Worm (Caenorhabditis elegans) whole organism, L1 larva: ENCODE measurements around the gene C23H4.8.

Source experiments
- F16B12.6 ChIP-seq: fragments of 150-350 bp; optimal IDR thresholded peaks from 2 replicates; lab custom pipeline; 2014; ENCODE audit warnings: missing biosample characterization, missing genetic modification characterization
- aha-1 ChIP-seq: fragments of 150-350 bp; optimal IDR thresholded peaks from 2 replicates; lab custom pipeline; 2014; ENCODE audit warnings: missing biosample characterization, missing genetic modification characterization
- alr-1 ChIP-seq: fragments of 200-800 bp; sonication (Bioruptor generic); optimal IDR thresholded peaks from 2 replicates; lab custom pipeline; 2018; ENCODE audit warnings: borderline replicate concordance, mild to moderate bottlenecking, missing genetic modification characterization, missing compliant biosample characterization
- aly-2 ChIP-seq: fragments of 150-350 bp; optimal IDR thresholded peaks from 2 replicates; lab custom pipeline; 2014; ENCODE audit warnings: missing biosample characterization, missing genetic modification characterization
- ama-1 ChIP-seq: fragments of 150-350 bp; optimal IDR thresholded peaks from 2 replicates; lab custom pipeline; 2014
- ceh-63 ChIP-seq: fragments of 200-800 bp; sonication (Bioruptor generic); optimal IDR thresholded peaks from 2 replicates; lab custom pipeline; 2018; ENCODE audit warnings: mild to moderate bottlenecking, missing genetic modification characterization, missing compliant biosample characterization
- ceh-8 ChIP-seq: fragments of 200-800 bp; sonication (Bioruptor generic); optimal IDR thresholded peaks from 2 replicates; lab custom pipeline; 2018; ENCODE audit warnings: mild to moderate bottlenecking, missing genetic modification characterization, moderate library complexity, missing compliant biosample characterization
- dpl-1 ChIP-seq, 3 experiments: fragments of 150-350 bp in 2 of 3; sonication (generic microtip) in 1 of 3; optimal IDR thresholded peaks; 2 replicates each; lab custom pipeline; 2014 to 2017; ENCODE audit warnings: missing biosample characterization in 3 of 3, missing genetic modification characterization in 3 of 3, missing genetic modification reagents in 3 of 3
- efl-3 ChIP-seq: fragments of 200-800 bp; sonication (Bioruptor generic); optimal IDR thresholded peaks from 2 replicates; lab custom pipeline; 2018; ENCODE audit warnings: mild to moderate bottlenecking, missing genetic modification characterization, missing compliant biosample characterization
- elt-2 ChIP-seq: sonication (generic microtip); optimal IDR thresholded peaks from 2 replicates; lab custom pipeline; 2016; ENCODE audit warnings: missing genetic modification characterization, mild to moderate bottlenecking, inconsistent platforms, missing compliant biosample characterization, missing genetic modification reagents
- elt-3 ChIP-seq, 6 experiments: fragments of 150-350 bp in 1 of 6; sonication (generic microtip); optimal IDR thresholded peaks; 2 replicates each; lab custom pipeline; 2017 to 2018; ENCODE audit warnings: missing biosample characterization in 6 of 6, missing genetic modification characterization in 6 of 6, inconsistent platforms in 1 of 6
- ets-5 ChIP-seq: fragments of 200-800 bp; sonication (Bioruptor generic); IDR thresholded peaks from 2 replicates; pipeline ENCODE4 v1.3.6; 2022; ENCODE audit warnings: missing genetic modification characterization, missing compliant biosample characterization
- fkh-10 ChIP-seq: sonication (generic microtip); optimal IDR thresholded peaks from 2 replicates; lab custom pipeline; 2017; ENCODE audit warnings: missing biosample characterization, missing genetic modification reagents, missing genetic modification characterization
- fkh-8 ChIP-seq: sonication (generic microtip); optimal IDR thresholded peaks from 2 replicates; lab custom pipeline; 2016; ENCODE audit warnings: mild to moderate bottlenecking, missing genetic modification characterization, missing compliant biosample characterization
- hlh-17 ChIP-seq: fragments of 200-800 bp; sonication (Bioruptor generic); optimal IDR thresholded peaks from 2 replicates; lab custom pipeline; 2018; ENCODE audit warnings: missing genetic modification characterization, mild to moderate bottlenecking, missing compliant biosample characterization, moderate library complexity, borderline replicate concordance
- hlh-4 ChIP-seq: sonication (generic microtip); optimal IDR thresholded peaks from 2 replicates; lab custom pipeline; 2016; ENCODE audit warnings: mild to moderate bottlenecking, missing genetic modification characterization, missing compliant biosample characterization
- hpl-2 ChIP-seq: fragments of 150-350 bp; optimal IDR thresholded peaks from 2 replicates; lab custom pipeline; 2014; ENCODE audit warnings: missing biosample characterization, missing genetic modification reagents, missing genetic modification characterization
- irx-1 ChIP-seq: sonication (generic microtip); optimal IDR thresholded peaks from 2 replicates; lab custom pipeline; 2016; ENCODE audit warnings: missing genetic modification characterization, missing compliant biosample characterization
- isw-1 ChIP-seq: fragments of 200-800 bp; sonication (Bioruptor generic); IDR thresholded peaks from 2 replicates; pipeline ENCODE4 v1.3.6; 2022; ENCODE audit warnings: missing genetic modification characterization, missing compliant biosample characterization
- jun-1 ChIP-seq: fragments of 150-350 bp; optimal IDR thresholded peaks from 2 replicates; lab custom pipeline; 2014; ENCODE audit warnings: missing biosample characterization, missing genetic modification reagents, missing genetic modification characterization
- lin-14 ChIP-seq: fragments of 200-800 bp; sonication (Bioruptor generic); optimal IDR thresholded peaks from 2 replicates; lab custom pipeline; 2018; ENCODE audit warnings: mild to moderate bottlenecking, missing genetic modification characterization, moderate library complexity, missing compliant biosample characterization
- lin-39 ChIP-seq: fragments of 150-350 bp; optimal IDR thresholded peaks from 2 replicates; lab custom pipeline; 2014; ENCODE audit warnings: missing biosample characterization, missing genetic modification reagents, missing genetic modification characterization
- lsy-2 ChIP-seq, 2 experiments: fragments of 150-350 bp; optimal IDR thresholded peaks; 2 replicates each; lab custom pipeline; 2014; ENCODE audit warnings: missing biosample characterization in 2 of 2, missing genetic modification characterization in 2 of 2
- mdl-1 ChIP-seq, 2 experiments: fragments of 150-350 bp; optimal IDR thresholded peaks; 2 replicates each; lab custom pipeline; 2014 to 2017; ENCODE audit warnings: missing biosample characterization in 2 of 2, missing genetic modification characterization in 2 of 2, inconsistent platforms in 1 of 2
- mef-2 ChIP-seq: fragments of 150-350 bp; optimal IDR thresholded peaks from 2 replicates; lab custom pipeline; 2014; ENCODE audit warnings: missing biosample characterization, missing genetic modification characterization
- nhr-11 ChIP-seq: fragments of 150-350 bp; optimal IDR thresholded peaks from 2 replicates; lab custom pipeline; 2014; ENCODE audit warnings: missing biosample characterization, missing genetic modification characterization
- nhr-12 ChIP-seq: sonication (generic microtip); optimal IDR thresholded peaks from 2 replicates; lab custom pipeline; 2017; ENCODE audit warnings: missing biosample characterization, missing genetic modification characterization
- nhr-237 ChIP-seq: fragments of 150-350 bp; optimal IDR thresholded peaks from 2 replicates; lab custom pipeline; 2014; ENCODE audit warnings: missing biosample characterization, missing genetic modification characterization
- nhr-71 ChIP-seq: sonication (generic microtip); optimal IDR thresholded peaks from 2 replicates; lab custom pipeline; 2016; ENCODE audit warnings: mild to moderate bottlenecking, missing genetic modification characterization, moderate library complexity, missing compliant biosample characterization
- nhr-76 ChIP-seq: sonication (generic microtip); optimal IDR thresholded peaks from 2 replicates; lab custom pipeline; 2017; ENCODE audit warnings: missing biosample characterization, missing genetic modification characterization
- nhr-77 ChIP-seq: fragments of 150-350 bp; optimal IDR thresholded peaks from 2 replicates; lab custom pipeline; 2014; ENCODE audit warnings: missing biosample characterization, missing genetic modification characterization
- nhr-90 ChIP-seq: sonication (generic microtip); optimal IDR thresholded peaks from 2 replicates; lab custom pipeline; 2016; ENCODE audit warnings: mild to moderate bottlenecking, missing genetic modification characterization, missing compliant biosample characterization; ENCODE audit not compliant: poor library complexity
- sptf-1 ChIP-seq: fragments of 150-350 bp; optimal IDR thresholded peaks from 2 replicates; lab custom pipeline; 2014; ENCODE audit warnings: missing biosample characterization, missing genetic modification characterization
- sup-37 ChIP-seq: fragments of 200-800 bp; sonication (Bioruptor generic); optimal IDR thresholded peaks from 2 replicates; lab custom pipeline; 2018; ENCODE audit warnings: mild to moderate bottlenecking, missing genetic modification characterization, missing compliant biosample characterization
- swsn-7 ChIP-seq: sonication (generic microtip); optimal IDR thresholded peaks from 2 replicates; lab custom pipeline; 2016; ENCODE audit warnings: missing genetic modification characterization, missing compliant biosample characterization
- tbx-2 ChIP-seq: sonication (generic microtip); optimal IDR thresholded peaks from 2 replicates; lab custom pipeline; 2016; ENCODE audit warnings: missing genetic modification characterization, missing compliant biosample characterization
- unc-86 ChIP-seq: sonication (generic microtip); optimal IDR thresholded peaks from 2 replicates; lab custom pipeline; 2016; ENCODE audit warnings: missing genetic modification characterization, missing compliant biosample characterization
- unc-98 ChIP-seq: fragments of 200-800 bp; sonication (Bioruptor generic); IDR thresholded peaks from 2 replicates; pipeline ENCODE4 v1.3.6; 2022; ENCODE audit warnings: missing genetic modification characterization, missing compliant biosample characterization
- xbp-1 ChIP-seq: sonication (generic microtip); optimal IDR thresholded peaks from 2 replicates; lab custom pipeline; 2016; ENCODE audit warnings: missing genetic modification characterization, missing compliant biosample characterization
- zag-1 ChIP-seq: fragments of 150-350 bp; optimal IDR thresholded peaks from 2 replicates; lab custom pipeline; 2014; ENCODE audit warnings: missing biosample characterization, missing genetic modification characterization
- zip-4 ChIP-seq: fragments of 200-800 bp; sonication (Bioruptor generic); optimal IDR thresholded peaks from 2 replicates; lab custom pipeline; 2018; ENCODE audit warnings: mild to moderate bottlenecking, missing genetic modification characterization, moderate library complexity, missing compliant biosample characterization
- ztf-11 ChIP-seq, 2 experiments: sonication (generic microtip); optimal IDR thresholded peaks; 2 replicates each; lab custom pipeline; 2016 to 2017; ENCODE audit warnings: missing genetic modification characterization in 2 of 2, missing biosample characterization in 1 of 2, missing compliant biosample characterization in 1 of 2

C23H4.8 gene

DNA sequence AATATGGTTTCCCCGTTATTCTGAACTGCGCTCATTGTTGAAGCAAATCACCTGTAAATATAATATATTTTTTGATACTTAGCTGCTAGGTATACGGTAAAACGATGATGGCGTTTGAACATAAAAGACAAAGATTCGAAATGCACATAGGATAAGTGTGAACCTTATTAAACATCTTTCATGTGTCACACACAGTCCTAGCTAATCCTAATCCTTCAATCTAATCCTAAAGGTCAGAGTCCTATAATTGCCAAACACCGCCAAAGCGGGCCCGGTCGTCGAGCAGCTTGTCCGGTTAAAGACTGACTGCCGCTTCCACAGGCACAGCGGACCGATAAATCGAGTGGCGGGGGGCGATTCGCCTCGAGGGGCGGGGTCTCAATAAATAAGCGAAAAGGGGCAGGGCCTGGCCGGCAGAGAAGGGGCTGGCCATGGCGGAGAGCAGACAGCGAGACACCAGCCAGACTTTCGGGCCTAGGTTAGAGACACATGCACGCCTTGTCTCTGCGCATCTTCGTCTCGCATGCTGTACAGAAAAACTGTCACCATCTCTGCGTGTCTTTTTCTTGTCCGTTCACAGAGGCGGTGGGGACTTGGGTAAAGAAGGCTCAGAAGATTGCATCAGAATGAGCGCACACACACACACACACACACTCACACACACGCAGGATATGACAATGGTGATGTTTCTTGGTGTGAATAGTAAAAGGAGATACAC lies 45.3 kb upstream of the C23H4.8 start, which contains the start of gene F57G12.1 (continued):
- TF ChIP-seq ztf-11 (tag; optimal IDR thresholded peaks at IDR 0.05; lab: Kevin White, UChicago) (peak in 1 of 2 experiments; percentile 59), isw-1 (GFP tag; lab: Robert Waterston, UW) (peak; percentile 50), jun-1 (peak; percentile 77), ceh-63 (GFP tag; lab: Kevin White, UChicago) (no peak), aha-1 (tag; lab: Kevin White, UChicago) (no peak), xbp-1 (tag; lab: Kevin White, UChicago) (peak; percentile 40), ceh-8 (peak; percentile 70), aly-2 (tag; lab: Kevin White, UChicago) (no peak), sup-37 (GFP tag; lab: Kevin White, UChicago) (peak; percentile 18), ets-5 (GFP tag; lab: Robert Waterston, UW) (no peak), nhr-76 (no peak), sptf-1 (tag; lab: Kevin White, UChicago) (no peak), hlh-17 (GFP tag; lab: Kevin White, UChicago) (no peak), lin-39 (peak; percentile 7), hlh-4 (no peak), dpl-1 (GFP tag; optimal IDR thresholded peaks at IDR 0.05; lab: Kevin White, UChicago) (peak in 2 of 3 experiments; percentile 27 to 31), fkh-10 (GFP tag; lab: Kevin White, UChicago) (peak; percentile 56), lsy-2 (tag; optimal IDR thresholded peaks at IDR 0.05; lab: Kevin White, UChicago) (peak; percentile 58 to 84), tbx-2 (tag; lab: Kevin White, UChicago) (peak; percentile 73), nhr-12 (tag; lab: Kevin White, UChicago) (no peak), nhr-90 (tag; lab: Kevin White, UChicago) (peak; percentile 45), F16B12.6 (tag; lab: Kevin White, UChicago) (no peak), fkh-8 (peak; percentile 86), nhr-237 (tag; lab: Kevin White, UChicago) (peak; percentile 30), hpl-2 (GFP tag; lab: Kevin White, UChicago) (no peak), swsn-7 (tag; lab: Kevin White, UChicago) (peak; percentile 68), irx-1 (tag; lab: Kevin White, UChicago) (peak; percentile 42), zip-4 (GFP tag; lab: Kevin White, UChicago) (no peak), nhr-11 (peak; percentile 54), mdl-1 (tag; optimal IDR thresholded peaks at IDR 0.05; lab: Kevin White, UChicago) (peak in 1 of 2 experiments; percentile 83), elt-3 (tag; optimal IDR thresholded peaks at IDR 0.05; lab: Kevin White, UChicago) (peak in 1 of 6 experiments; percentile 7), zag-1 (tag; lab: Kevin White, UChicago) (no peak), ama-1 (peak; percentile 36), unc-86 (tag; lab: Kevin White, UChicago) (peak; percentile 65), unc-98 (no peak), alr-1 (tag; lab: Kevin White, UChicago) (no peak), nhr-71 (peak; percentile 84), efl-3 (GFP tag; lab: Kevin White, UChicago) (no peak), lin-14 (GFP tag; lab: Kevin White, UChicago) (peak; percentile 95), mef-2 (tag; lab: Kevin White, UChicago) (peak; percentile 35), elt-2 (peak; percentile 10), nhr-77 (tag; lab: Kevin White, UChicago) (peak; percentile 81)
- TF ChIP-seq, all 84 proteins: peak for 50
